Worm (Caenorhabditis elegans) whole organism, early embryonic: ENCODE results near the gene let-60.

Source experiments
- B0310.2 ChIP-seq: sonication (generic microtip); optimal IDR thresholded peaks from 2 replicates; lab custom pipeline; 2016; ENCODE audit warnings: mild to moderate bottlenecking, missing genetic modification characterization, missing compliant biosample characterization
- F13C5.2 ChIP-seq: sonication (generic microtip); optimal IDR thresholded peaks from 2 replicates; lab custom pipeline; 2017; ENCODE audit warnings: mild to moderate bottlenecking, missing genetic modification characterization, inconsistent platforms, missing compliant biosample characterization
- aly-1 ChIP-seq: sonication (generic microtip); optimal IDR thresholded peaks from 2 replicates; lab custom pipeline; 2016; ENCODE audit warnings: missing genetic modification characterization, missing compliant biosample characterization
- ama-1 ChIP-seq: fragments of 150-350 bp; optimal IDR thresholded peaks from 2 replicates; lab custom pipeline; 2014
- ceh-13 ChIP-seq: fragments of 200-800 bp; sonication (Bioruptor generic); optimal IDR thresholded peaks from 2 replicates; lab custom pipeline; 2018; ENCODE audit warnings: mild to moderate bottlenecking, missing genetic modification characterization, missing compliant biosample characterization
- ceh-36 ChIP-seq: sonication (generic microtip); optimal IDR thresholded peaks from 2 replicates; lab custom pipeline; 2016; ENCODE audit warnings: missing genetic modification characterization, inconsistent platforms, missing compliant biosample characterization
- ets-7 ChIP-seq: sonication (generic microtip); optimal IDR thresholded peaks from 2 replicates; lab custom pipeline; 2016; ENCODE audit warnings: missing genotype, missing genetic modification characterization, missing compliant biosample characterization
- flt-1 ChIP-seq: fragments of 200-800 bp; sonication (Bioruptor generic); IDR thresholded peaks from 2 replicates; pipeline ENCODE4 v1.3.6; 2022; ENCODE audit warnings: missing genetic modification characterization, missing compliant biosample characterization
- hmbx-1 ChIP-seq: sonication (generic microtip); optimal IDR thresholded peaks from 2 replicates; lab custom pipeline; 2016; ENCODE audit warnings: mild to moderate bottlenecking, missing genetic modification characterization, missing compliant biosample characterization
- hmg-4 ChIP-seq: fragments of 200-800 bp; sonication (Bioruptor generic); optimal IDR thresholded peaks from 2 replicates; lab custom pipeline; 2018; ENCODE audit warnings: mild to moderate bottlenecking, missing genetic modification characterization, missing compliant biosample characterization
- hnd-1 ChIP-seq: sonication (generic microtip); optimal IDR thresholded peaks from 2 replicates; lab custom pipeline; 2016; ENCODE audit warnings: missing genetic modification characterization, missing compliant biosample characterization
- pes-1 ChIP-seq: fragments of 200-800 bp; sonication (Bioruptor generic); IDR thresholded peaks from 2 replicates; pipeline ENCODE4 v1.3.6; 2022; ENCODE audit warnings: missing genetic modification reagents, missing genetic modification characterization, missing compliant biosample characterization
- scrt-1 ChIP-seq: fragments of 200-800 bp; sonication (Bioruptor generic); IDR thresholded peaks from 2 replicates; pipeline ENCODE4 v1.3.6; 2022; ENCODE audit warnings: missing genetic modification characterization, missing compliant biosample characterization
- sea-1 ChIP-seq: fragments of 200-800 bp; sonication (Bioruptor generic); conservative IDR thresholded peaks from 2 replicates; pipeline ENCODE4 v1.3.6; 2022; ENCODE audit warnings: missing genetic modification characterization, missing compliant biosample characterization
- tbx-11 ChIP-seq: fragments of 200-800 bp; sonication (Bioruptor generic); IDR thresholded peaks from 2 replicates; pipeline ENCODE4 v1.3.6; 2022; ENCODE audit warnings: missing genetic modification characterization, missing compliant biosample characterization
- tbx-37 ChIP-seq: fragments of 200-800 bp; sonication (Bioruptor generic); conservative IDR thresholded peaks from 2 replicates; pipeline ENCODE4 v1.3.6; 2022; ENCODE audit warnings: missing genetic modification reagents, missing genetic modification characterization, missing compliant biosample characterization
- tra-4 ChIP-seq: sonication (generic microtip); optimal IDR thresholded peaks from 2 replicates; lab custom pipeline; 2017; ENCODE audit warnings: missing genetic modification characterization, missing compliant biosample characterization

The let-60 gene

DNA sequence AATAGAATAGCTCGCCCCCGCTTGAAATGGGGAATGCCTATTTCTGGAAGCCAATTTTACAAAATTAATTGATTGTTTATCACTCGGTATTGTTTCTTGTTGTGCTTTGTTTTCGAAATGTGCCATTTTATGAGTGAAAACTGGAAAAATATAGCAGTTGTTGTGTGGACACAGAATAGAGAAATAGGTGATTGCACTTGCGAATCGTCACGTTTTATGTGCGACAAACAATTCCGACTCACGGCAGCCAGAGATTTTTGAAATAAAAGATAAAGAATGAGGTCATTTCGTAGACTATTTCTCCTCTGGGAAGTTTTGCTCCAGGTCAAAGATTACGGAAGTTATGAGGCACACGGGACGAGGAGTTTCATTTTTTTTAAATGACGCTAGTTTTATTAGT lies 44.0 kb downstream of the let-60 start:
- TF ChIP-seq tbx-37 (no peak), scrt-1 (no peak), pes-1 (GFP tag; lab: Robert Waterston, UW) (no peak), ceh-36 (tag; lab: Kevin White, UChicago) (no peak), F13C5.2 (tag; lab: Kevin White, UChicago) (no peak), hmg-4 (GFP tag; lab: Kevin White, UChicago) (no peak), tbx-11 (GFP tag; lab: Robert Waterston, UW) (no peak), ceh-13 (GFP tag; lab: Kevin White, UChicago) (no peak), tra-4 (tag; lab: Kevin White, UChicago) (no peak), hnd-1 (tag; lab: Kevin White, UChicago) (no peak), hmbx-1 (tag; lab: Kevin White, UChicago) (no peak), B0310.2 (tag; lab: Kevin White, UChicago) (no peak), flt-1 (GFP tag; lab: Robert Waterston, UW) (no peak), ama-1 (lab: Kevin White, UChicago) (no peak), aly-1 (tag; lab: Kevin White, UChicago) (no peak), ets-7 (no peak), sea-1 (GFP tag; lab: Robert Waterston, UW) (no peak)

DNA sequence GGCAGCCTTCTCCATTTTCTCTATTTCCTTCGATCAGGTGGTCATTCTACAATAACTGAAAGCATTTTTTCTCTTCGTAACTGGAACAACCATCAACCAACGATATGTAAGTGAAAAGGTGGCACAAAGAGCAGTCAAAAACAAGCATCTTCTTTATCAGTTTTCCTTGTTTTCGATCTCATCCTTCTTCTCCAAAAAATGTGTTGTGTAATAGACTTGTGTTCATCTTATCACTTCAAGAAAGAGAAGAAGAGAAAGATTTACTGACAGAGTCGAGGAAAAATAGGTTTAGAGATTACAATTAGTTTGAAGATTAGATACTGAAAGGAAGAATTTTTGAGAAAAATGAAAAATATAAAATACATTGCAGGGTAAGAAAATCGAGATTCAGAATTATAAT lies 45.5 kb downstream of the let-60 start:
- TF ChIP-seq flt-1 (GFP tag; lab: Robert Waterston, UW) (no peak), ceh-13 (GFP tag; lab: Kevin White, UChicago) (no peak), F13C5.2 (tag; lab: Kevin White, UChicago) (no peak), tbx-37 (no peak), hmbx-1 (tag; lab: Kevin White, UChicago) (no peak)

DNA sequence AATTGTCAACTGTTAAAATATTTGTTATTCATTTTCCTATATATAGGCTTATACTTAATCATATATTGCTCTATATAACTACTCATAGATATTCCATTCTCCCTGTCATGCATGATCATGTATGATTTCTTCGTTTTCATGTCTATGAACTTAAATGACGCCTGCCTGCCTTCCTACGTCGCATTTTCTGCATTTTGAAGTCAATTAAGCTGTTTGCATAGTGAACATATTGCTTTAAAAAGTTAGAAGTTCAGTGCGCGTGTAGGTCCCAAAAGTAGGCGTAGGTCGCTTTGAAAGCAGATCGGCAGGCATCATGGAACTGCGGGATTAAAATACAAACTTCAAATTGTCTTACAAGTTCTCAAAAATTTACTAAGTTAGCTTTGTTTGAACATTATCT lies 46.2 kb downstream of the let-60 start:
- TF ChIP-seq tbx-11 (GFP tag; lab: Robert Waterston, UW) (no peak), ceh-36 (tag; lab: Kevin White, UChicago) (no peak), hmg-4 (GFP tag; lab: Kevin White, UChicago) (no peak), pes-1 (GFP tag; lab: Robert Waterston, UW) (no peak), B0310.2 (tag; lab: Kevin White, UChicago) (no peak), aly-1 (tag; lab: Kevin White, UChicago) (no peak), scrt-1 (no peak), hnd-1 (tag; lab: Kevin White, UChicago) (no peak), flt-1 (GFP tag; lab: Robert Waterston, UW) (no peak)

DNA sequence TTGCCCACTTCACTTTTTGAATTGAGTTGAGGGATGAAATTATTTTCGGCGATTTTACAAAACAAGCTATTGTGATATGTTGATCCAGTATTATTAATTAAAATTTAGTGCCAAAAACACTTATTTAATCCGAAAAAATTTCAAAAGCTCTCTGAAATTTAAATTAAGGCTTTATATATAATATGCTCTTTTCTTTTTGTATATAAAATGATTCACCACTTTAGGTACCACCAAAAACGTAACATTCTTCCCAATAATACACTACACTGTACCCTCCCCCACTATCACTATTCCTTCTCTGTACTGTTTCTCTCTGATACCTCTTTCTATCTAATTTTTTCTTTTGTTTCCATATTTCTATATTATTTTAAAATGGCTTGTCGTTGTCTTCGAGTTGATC lies 47.1 kb downstream of the let-60 start, which contains the start of gene prx-2:
prx-2 (plus strand) TSS at position 301 of the 400 bp plus-strand sequence.
- no peak for TF ChIP-seq tbx-11 (GFP tag; lab: Robert Waterston, UW)
- TF ChIP-seq B0310.2 (tag; lab: Kevin White, UChicago), result no peak

DNA sequence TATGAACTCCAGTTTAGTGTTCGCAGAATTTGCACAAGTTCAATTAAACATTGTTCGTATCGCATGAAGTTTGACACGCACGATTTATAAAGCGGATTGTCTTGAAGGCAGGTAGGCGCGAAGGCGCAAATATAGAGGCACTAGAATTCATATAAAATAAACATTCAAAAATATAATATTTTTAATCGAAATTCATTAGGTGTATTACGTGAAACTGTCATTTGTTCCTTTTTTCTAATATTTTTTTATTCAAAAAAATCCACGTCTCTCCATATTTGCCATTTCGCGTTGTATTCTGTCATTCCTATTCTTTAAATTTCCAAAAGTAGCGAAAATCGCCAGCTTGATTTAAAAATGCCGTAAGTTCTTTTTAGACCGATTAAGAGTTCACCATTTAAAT lies 49.1 kb downstream of the let-60 start, which contains the start of gene ZK809.1:
ZK809.1 (plus strand) TSS at position 301 of the 400 bp plus-strand sequence.
- TF ChIP-seq pes-1 (GFP tag; lab: Robert Waterston, UW) (no peak), hnd-1 (tag; lab: Kevin White, UChicago) (no peak), ets-7 (no peak), hmbx-1 (tag; lab: Kevin White, UChicago) (no peak), ceh-13 (GFP tag; lab: Kevin White, UChicago) (no peak), tra-4 (tag; lab: Kevin White, UChicago) (no peak), flt-1 (GFP tag; lab: Robert Waterston, UW) (no peak), tbx-37 (no peak), ceh-36 (tag; lab: Kevin White, UChicago) (no peak), aly-1 (tag; lab: Kevin White, UChicago) (no peak), ama-1 (lab: Kevin White, UChicago) (no peak), hmg-4 (GFP tag; lab: Kevin White, UChicago) (no peak), B0310.2 (tag; lab: Kevin White, UChicago) (no peak), sea-1 (GFP tag; lab: Robert Waterston, UW) (no peak), F13C5.2 (tag; lab: Kevin White, UChicago) (no peak), scrt-1 (no peak)

DNA sequence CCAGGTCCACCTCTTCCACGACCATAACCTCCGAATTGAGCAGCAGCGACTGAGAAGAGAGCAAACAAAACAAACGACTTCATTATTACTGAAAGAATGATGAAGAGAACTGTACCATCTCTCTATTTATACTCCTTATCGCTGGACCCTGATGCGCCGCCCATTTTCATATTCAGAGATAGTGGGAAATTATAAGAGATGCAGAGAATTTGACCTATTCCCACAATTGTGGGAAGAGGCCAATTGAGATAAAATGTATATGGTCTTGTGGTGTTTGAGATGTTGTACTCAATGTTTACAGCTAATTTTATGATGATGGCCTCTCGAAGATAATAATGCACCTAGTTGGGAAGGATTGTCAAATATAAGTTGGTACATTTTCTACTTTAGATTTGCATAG lies 50.0 kb downstream of the let-60 start, which contains the start of gene ttr-50:
ttr-50 (minus strand) TSS at position 101 of the 400 bp plus-strand sequence.
- TF ChIP-seq ets-7 (no peak), sea-1 (GFP tag; lab: Robert Waterston, UW) (no peak), tbx-11 (GFP tag; lab: Robert Waterston, UW) (no peak), ceh-13 (GFP tag; lab: Kevin White, UChicago) (no peak), scrt-1 (no peak), ceh-36 (tag; lab: Kevin White, UChicago) (no peak), B0310.2 (tag; lab: Kevin White, UChicago) (no peak), flt-1 (GFP tag; lab: Robert Waterston, UW) (no peak), tra-4 (tag; lab: Kevin White, UChicago) (no peak), hnd-1 (tag; lab: Kevin White, UChicago) (no peak), aly-1 (tag; lab: Kevin White, UChicago) (no peak)
